Fruit fly (Drosophila melanogaster) whole organism, embryonic: ENCODE data around the gene Cyp313a4.
A peak's percentile ranks its signal among the peaks of the same experiment; 100 is the strongest.

ENCODE experiments used
- Adf1 ChIP-seq: fragments of 200-800 bp; sonication (Bioruptor generic); IDR thresholded peaks from 2 replicates; pipeline ENCODE4 v1.3.6; 2022; ENCODE audit warnings: missing biosample characterization, missing genetic modification characterization
- CG11695 ChIP-seq: fragments of 200-800 bp; sonication (Bioruptor generic); IDR thresholded peaks from 3 replicates; pipeline ENCODE4 v1.3.6; 2022; ENCODE audit warnings: missing biosample characterization, missing genetic modification characterization
- CG13296 ChIP-seq: fragments of 200-800 bp; sonication (Bioruptor generic); optimal IDR thresholded peaks from 3 replicates; lab custom pipeline; 2018; ENCODE audit warnings: missing biosample characterization, mild to moderate bottlenecking, missing genetic modification characterization
- CG13424 ChIP-seq: fragments of 200-800 bp; sonication (Bioruptor generic); optimal IDR thresholded peaks from 2 replicates; lab custom pipeline; 2019; ENCODE audit warnings: missing biosample characterization, mild to moderate bottlenecking, missing genetic modification characterization, moderate library complexity
- CG15073 ChIP-seq: fragments of 200-800 bp; sonication (Bioruptor generic); optimal IDR thresholded peaks from 2 replicates; lab custom pipeline; 2016; ENCODE audit warnings: missing biosample characterization, missing genetic modification characterization
- CG1529 ChIP-seq: fragments of 200-800 bp; sonication (Bioruptor generic); optimal IDR thresholded peaks from 3 replicates; lab custom pipeline; 2018; ENCODE audit warnings: missing biosample characterization, missing genetic modification characterization
- CG17359 ChIP-seq: fragments of 200-800 bp; sonication (Bioruptor generic); optimal IDR thresholded peaks from 3 replicates; lab custom pipeline; 2018; ENCODE audit warnings: missing biosample characterization, mild to moderate bottlenecking, missing genetic modification characterization, moderate library complexity
- CG17361 ChIP-seq: fragments of 200-800 bp; sonication (Bioruptor generic); IDR thresholded peaks from 3 replicates; pipeline ENCODE4 v1.3.6; 2022; ENCODE audit warnings: missing biosample characterization, missing genetic modification characterization
- CG18476 ChIP-seq: fragments of 200-800 bp; sonication (Bioruptor generic); optimal IDR thresholded peaks from 2 replicates; lab custom pipeline; 2016; ENCODE audit warnings: missing biosample characterization, mild to moderate bottlenecking, missing genetic modification characterization
- CG2202 ChIP-seq: fragments of 200-800 bp; sonication (Bioruptor generic); optimal IDR thresholded peaks from 2 replicates; lab custom pipeline; 2018; ENCODE audit warnings: missing biosample characterization, mild to moderate bottlenecking, missing genetic modification characterization
- CG32532 ChIP-seq: fragments of 200-800 bp; sonication (Bioruptor generic); IDR thresholded peaks from 2 replicates; pipeline ENCODE4 v1.3.6; 2022; ENCODE audit warnings: missing biosample characterization, missing genetic modification characterization
- CG3281 ChIP-seq: fragments of 200-800 bp; sonication (Bioruptor generic); optimal IDR thresholded peaks from 3 replicates; lab custom pipeline; 2017; ENCODE audit warnings: missing biosample characterization, mild to moderate bottlenecking, missing genetic modification characterization
- CG33557 ChIP-seq: fragments of 200-800 bp; sonication (Bioruptor generic); optimal IDR thresholded peaks from 2 replicates; lab custom pipeline; 2019; ENCODE audit warnings: missing biosample characterization, mild to moderate bottlenecking, missing genetic modification characterization, moderate library complexity
- CG4730 ChIP-seq: fragments of 200-800 bp; sonication (Bioruptor generic); IDR thresholded peaks from 2 replicates; pipeline ENCODE4 v1.3.6; 2022; ENCODE audit warnings: missing biosample characterization, missing genetic modification characterization
- CG6689 ChIP-seq: fragments of 200-800 bp; sonication (Bioruptor generic); IDR thresholded peaks from 2 replicates; pipeline ENCODE4 v1.3.6; 2022; ENCODE audit warnings: missing biosample characterization, missing genetic modification characterization
- CG7357 ChIP-seq: fragments of 200-800 bp; sonication (Bioruptor generic); IDR thresholded peaks from 3 replicates; pipeline ENCODE4 v1.3.6; 2022; ENCODE audit warnings: missing biosample characterization, missing genetic modification characterization
- CG7786 ChIP-seq: fragments of 200-800 bp; sonication (Bioruptor generic); optimal IDR thresholded peaks from 2 replicates; lab custom pipeline; 2016; ENCODE audit warnings: missing biosample characterization, missing genetic modification characterization
- CG7928 ChIP-seq: fragments of 200-800 bp; sonication (Bioruptor generic); optimal IDR thresholded peaks from 2 replicates; lab custom pipeline; 2017; ENCODE audit warnings: missing biosample characterization, mild to moderate bottlenecking, missing genetic modification characterization
- CG8281 ChIP-seq: fragments of 200-800 bp; sonication (Bioruptor generic); optimal IDR thresholded peaks from 2 replicates; lab custom pipeline; 2018; ENCODE audit warnings: missing biosample characterization, mild to moderate bottlenecking, missing genetic modification characterization, moderate library complexity
- CG8388 ChIP-seq: fragments of 200-800 bp; sonication (Bioruptor generic); optimal IDR thresholded peaks from 2 replicates; lab custom pipeline; 2019; ENCODE audit warnings: missing biosample characterization, mild to moderate bottlenecking, missing genetic modification characterization, moderate library complexity
- CoRest ChIP-seq: fragments of 200-800 bp; sonication (Bioruptor generic); optimal IDR thresholded peaks from 3 replicates; lab custom pipeline; 2018; ENCODE audit warnings: missing biosample characterization, mild to moderate bottlenecking, missing genetic modification characterization, moderate library complexity
- ERR ChIP-seq: fragments of 200-800 bp; sonication (Bioruptor generic); optimal IDR thresholded peaks from 2 replicates; lab custom pipeline; 2016; ENCODE audit warnings: missing biosample characterization, missing genetic modification characterization
- HLH3B ChIP-seq: fragments of 200-800 bp; sonication (Bioruptor generic); IDR thresholded peaks from 2 replicates; pipeline ENCODE4 v1.3.6; 2022; ENCODE audit warnings: missing biosample characterization, missing genetic modification characterization
- HLH54F ChIP-seq: fragments of 200-800 bp; sonication (Bioruptor generic); optimal IDR thresholded peaks from 3 replicates; lab custom pipeline; 2016; ENCODE audit warnings: missing biosample characterization, missing genetic modification characterization
- Lpt ChIP-seq: fragments of >200 bp; optimal IDR thresholded peaks from 2 replicates; lab custom pipeline; 2018; ENCODE audit warnings: missing biosample characterization, missing genetic modification characterization
- Meics ChIP-seq: fragments of 200-800 bp; sonication (Bioruptor generic); optimal IDR thresholded peaks from 2 replicates; lab custom pipeline; 2017; ENCODE audit warnings: missing biosample characterization, mild to moderate bottlenecking, missing genetic modification characterization
- Spps ChIP-seq: fragments of 200-800 bp; sonication (Bioruptor generic); optimal IDR thresholded peaks from 2 replicates; lab custom pipeline; 2018; ENCODE audit warnings: missing biosample characterization, mild to moderate bottlenecking, missing genetic modification characterization
- Ssrp ChIP-seq: fragments of 200-800 bp; sonication (Bioruptor generic); optimal IDR thresholded peaks from 2 replicates; lab custom pipeline; 2018; ENCODE audit warnings: missing biosample characterization, mild to moderate bottlenecking, missing genetic modification characterization, moderate library complexity
- Xrp1 ChIP-seq: fragments of 200-800 bp; sonication (Bioruptor generic); IDR thresholded peaks from 2 replicates; pipeline ENCODE4 v1.3.6; 2022; ENCODE audit warnings: missing biosample characterization, missing genetic modification characterization
- ara ChIP-seq: fragments of 200-800 bp; sonication (Bioruptor generic); IDR thresholded peaks from 2 replicates; pipeline ENCODE4 v1.3.6; 2022; ENCODE audit warnings: missing biosample characterization, missing genetic modification characterization
- ase ChIP-seq: fragments of 200-800 bp; sonication (Bioruptor generic); IDR thresholded peaks from 3 replicates; pipeline ENCODE4 v1.3.6; 2022; ENCODE audit warnings: missing biosample characterization, missing genetic modification characterization
- bcd ChIP-seq: fragments of 200-800 bp; sonication (Bioruptor generic); optimal IDR thresholded peaks from 2 replicates; lab custom pipeline; 2017; ENCODE audit warnings: missing biosample characterization, mild to moderate bottlenecking, missing genetic modification characterization
- ci ChIP-seq: fragments of 200-800 bp; sonication (Bioruptor generic); IDR thresholded peaks from 3 replicates; pipeline ENCODE4 v1.3.6; 2022; ENCODE audit warnings: missing biosample characterization, missing genetic modification characterization
- croc ChIP-seq: fragments of 200-800 bp; sonication (Bioruptor generic); conservative IDR thresholded peaks from 3 replicates; pipeline ENCODE4 v1.3.6; 2022; ENCODE audit warnings: missing biosample characterization, missing genetic modification characterization
- fd3F ChIP-seq: fragments of 200-800 bp; sonication (Bioruptor generic); optimal IDR thresholded peaks from 2 replicates; lab custom pipeline; 2018; ENCODE audit warnings: missing biosample characterization, mild to moderate bottlenecking, missing genetic modification characterization, moderate library complexity
- gcm ChIP-seq: fragments of 200-800 bp; sonication (Bioruptor generic); optimal IDR thresholded peaks from 2 replicates; lab custom pipeline; 2019; ENCODE audit warnings: missing biosample characterization, mild to moderate bottlenecking, missing genetic modification characterization, moderate library complexity
- gem ChIP-seq: fragments of 200-800 bp; sonication (Bioruptor generic); optimal IDR thresholded peaks from 2 replicates; lab custom pipeline; 2019; ENCODE audit warnings: missing biosample characterization, mild to moderate bottlenecking, missing genetic modification characterization, moderate library complexity
- insv ChIP-seq, 2 experiments: fragments of 200-800 bp; sonication (Bioruptor generic); optimal IDR thresholded peaks; 3 replicates each; lab custom pipeline; 2016 to 2018; ENCODE audit warnings: missing biosample characterization in 2 of 2, missing genetic modification characterization in 2 of 2
- klu ChIP-seq: fragments of 200-800 bp; sonication (Bioruptor generic); IDR thresholded peaks from 2 replicates; pipeline ENCODE4 v1.3.6; 2022; ENCODE audit warnings: missing biosample characterization, missing genetic modification characterization
- lmd ChIP-seq: fragments of 200-800 bp; sonication (Bioruptor generic); IDR thresholded peaks from 2 replicates; pipeline ENCODE4 v1.3.6; 2022; ENCODE audit warnings: missing biosample characterization, missing genetic modification characterization
- maf-S ChIP-seq: fragments of 200-800 bp; sonication (Bioruptor generic); optimal IDR thresholded peaks from 2 replicates; lab custom pipeline; 2016; ENCODE audit warnings: missing biosample characterization, missing genetic modification characterization
- onecut ChIP-seq: fragments of 200-800 bp; sonication (Bioruptor generic); IDR thresholded peaks from 2 replicates; pipeline ENCODE4 v1.3.6; 2022; ENCODE audit warnings: missing biosample characterization, missing genetic modification characterization
- phol ChIP-seq: fragments of 200-800 bp; sonication (Bioruptor generic); optimal IDR thresholded peaks from 3 replicates; lab custom pipeline; 2018; ENCODE audit warnings: missing biosample characterization, mild to moderate bottlenecking, missing genetic modification characterization, moderate library complexity
- shn ChIP-seq: fragments of 200-800 bp; sonication (Bioruptor generic); optimal IDR thresholded peaks from 3 replicates; lab custom pipeline; 2016; ENCODE audit warnings: missing biosample characterization, missing genetic modification characterization
- sqz ChIP-seq: fragments of 200-800 bp; sonication (Bioruptor generic); optimal IDR thresholded peaks from 3 replicates; lab custom pipeline; 2018; ENCODE audit warnings: missing biosample characterization, mild to moderate bottlenecking, missing genetic modification characterization
- ssp ChIP-seq: fragments of 200-800 bp; sonication (Bioruptor generic); IDR thresholded peaks from 2 replicates; pipeline ENCODE4 v1.3.6; 2022; ENCODE audit warnings: missing biosample characterization, missing genetic modification characterization
- stc ChIP-seq: fragments of 200-800 bp; sonication (Bioruptor generic); IDR thresholded peaks from 2 replicates; pipeline ENCODE4 v1.3.6; 2022; ENCODE audit warnings: missing biosample characterization, missing genetic modification characterization
- sug ChIP-seq: fragments of 200-800 bp; optimal IDR thresholded peaks from 2 replicates; lab custom pipeline; 2019; ENCODE audit warnings: missing biosample characterization, mild to moderate bottlenecking, missing genetic modification characterization, moderate library complexity
- vfl ChIP-seq: fragments of 200-800 bp; sonication (Bioruptor generic); optimal IDR thresholded peaks from 2 replicates; lab custom pipeline; 2016; ENCODE audit warnings: missing biosample characterization, missing genetic modification characterization
- wor ChIP-seq: fragments of 200-800 bp; sonication (Bioruptor generic); IDR thresholded peaks from 2 replicates; pipeline ENCODE4 v1.3.6; 2022; ENCODE audit warnings: missing biosample characterization, missing genetic modification characterization

The Cyp313a4 gene

DNA sequence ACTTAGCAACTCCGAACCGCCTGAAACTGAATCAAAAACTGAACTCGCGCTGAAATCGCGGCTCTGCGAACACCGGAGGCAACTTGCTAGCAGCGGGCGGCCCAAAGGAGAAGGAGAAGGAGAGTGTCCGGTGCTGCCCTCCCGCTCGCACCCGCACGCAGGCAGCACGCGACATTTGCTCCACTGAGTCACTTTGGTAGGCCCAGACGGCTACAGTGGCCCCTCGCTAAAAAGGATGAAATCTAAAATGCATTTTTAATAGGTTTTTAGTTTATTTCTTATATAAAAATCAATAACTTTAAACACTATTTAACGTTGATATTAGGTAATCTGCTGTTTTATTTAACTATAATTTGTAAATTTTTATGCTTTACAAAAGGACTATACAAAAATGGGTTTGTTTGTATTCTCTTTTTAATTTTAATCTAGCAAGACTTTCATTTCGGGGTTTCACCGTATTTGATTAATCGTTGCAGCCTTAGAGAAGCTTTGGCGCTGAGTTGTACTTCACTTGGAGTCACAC lies 41.3 kb upstream of the Cyp313a4 start, which contains the start of gene Men (continued):
- TF ChIP-seq fd3F: peak; percentile 40
- peak; percentile 7; the same call in 1 of the 2 replicates for TF ChIP-seq Adf1 (GFP tag; lab: Robert Waterston, UW)
- no peak for TF ChIP-seq Spps (tag; lab: Kevin White, UChicago)
- TF ChIP-seq CG17359: peak; percentile 61
- TF ChIP-seq CG32532 (GFP tag; lab: Robert Waterston, UW): peak; percentile 60
- peak; percentile 2 for TF ChIP-seq CG8281
- no peak for TF ChIP-seq CG7786 (GFP tag; lab: Kevin White, UChicago)
- peak; percentile 61 for TF ChIP-seq bcd (GFP tag; lab: Kevin White, UChicago)
- TF ChIP-seq vfl (GFP tag; lab: Kevin White, UChicago): no peak
- TF ChIP-seq sqz (GFP tag; lab: Kevin White, UChicago): peak; percentile 27
- peak; percentile 64 for TF ChIP-seq stc (GFP tag; lab: Robert Waterston, UW)
- TF ChIP-seq CG7928 (GFP tag; lab: Kevin White, UChicago): no peak
- TF ChIP-seq CG8388 (GFP tag; lab: Kevin White, UChicago): peak; percentile 71
- peak; percentile 49 for TF ChIP-seq ssp (GFP tag; lab: Robert Waterston, UW)
- TF ChIP-seq CG17361 (GFP tag; lab: Robert Waterston, UW): peak; percentile 81
- TF ChIP-seq shn (GFP tag; lab: Kevin White, UChicago): no peak
- no peak for TF ChIP-seq HLH54F
- peak; percentile 67; the same call in 1 of the 3 replicates for TF ChIP-seq CG11695 (GFP tag; lab: Robert Waterston, UW)
- 0 out of 3 replicates have a peak, but pooled peaks have one; percentile 24 for TF ChIP-seq ase (GFP tag; lab: Robert Waterston, UW)
- TF ChIP-seq ara (GFP tag; lab: Robert Waterston, UW): 0 out of 2 replicates have a peak, but pooled peaks have one; percentile 9
- peak; percentile 7 for TF ChIP-seq CG2202 (tag; lab: Kevin White, UChicago)
- TF ChIP-seq croc (GFP tag; lab: Robert Waterston, UW): peak; percentile 29; the same call in 2 of the 3 replicates
- TF ChIP-seq wor (GFP tag; lab: Robert Waterston, UW): peak; percentile 10; the same call in 1 of the 2 replicates
- 0 out of 2 replicates have a peak, but pooled peaks have one; percentile 37 for TF ChIP-seq CG4730 (GFP tag; lab: Robert Waterston, UW)
- TF ChIP-seq CG13296 (GFP tag; lab: Kevin White, UChicago): peak; percentile 74
- TF ChIP-seq CG13424: peak; percentile 82
- TF ChIP-seq CG6689 (GFP tag; lab: Robert Waterston, UW): peak; percentile 54
- TF ChIP-seq ERR (GFP tag; lab: Kevin White, UChicago): no peak
- TF ChIP-seq Meics (GFP tag; lab: Kevin White, UChicago): peak; percentile 63
- TF ChIP-seq CG33557: peak; percentile 31
- TF ChIP-seq klu: peak; percentile 47; the same call in 1 of the 2 replicates
- TF ChIP-seq onecut: peak; percentile 36; the same call in 1 of the 2 replicates
- no peak for TF ChIP-seq CG15073
- peak; percentile 52 for TF ChIP-seq lmd (GFP tag; lab: Robert Waterston, UW)
- TF ChIP-seq maf-S: no peak
- 0 out of 3 replicates have a peak, but pooled peaks have one; percentile 24 for TF ChIP-seq ci (GFP tag; lab: Robert Waterston, UW)
- TF ChIP-seq CG1529 (GFP tag; lab: Kevin White, UChicago): peak; percentile 25
- peak; percentile 49 for TF ChIP-seq CG3281 (GFP tag; lab: Kevin White, UChicago)
- TF ChIP-seq CG18476 (GFP tag; lab: Kevin White, UChicago): peak; percentile 48
- TF ChIP-seq Xrp1 (GFP tag; lab: Robert Waterston, UW): peak; percentile 68
- peak; percentile 57; the same call in 1 of the 3 replicates for TF ChIP-seq CG7357 (GFP tag; lab: Robert Waterston, UW)
- no peak for TF ChIP-seq Lpt (GFP tag; lab: Kevin White, UChicago)
- TF ChIP-seq sug (tag; lab: Kevin White, UChicago): peak; percentile 62
- peak in 1 of 2 experiments; percentile 2 for TF ChIP-seq insv (GFP tag; optimal IDR thresholded peaks at IDR 0.05; lab: Kevin White, UChicago)
- peak; percentile 78 for TF ChIP-seq CoRest (tag; lab: Kevin White, UChicago)
- peak; percentile 47 for TF ChIP-seq gcm (GFP tag; lab: Kevin White, UChicago)
- TF ChIP-seq gem (tag; lab: Kevin White, UChicago): peak; percentile 83
- TF ChIP-seq phol (tag; lab: Kevin White, UChicago): peak; percentile 73
- peak; percentile 69 for TF ChIP-seq Ssrp (tag; lab: Kevin White, UChicago)
- peak; percentile 66 for TF ChIP-seq HLH3B (GFP tag; lab: Robert Waterston, UW)
